Worm (Caenorhabditis elegans) whole organism, L2 larva: Measurements from ENCODE around the gene Y102A5C.36.
"Not testable (repeated sequence)": the region's sequence is repeated elsewhere in the genome, so short reads cannot be mapped to it uniquely, and the experiment has no call there.

Experiments used
- F13H6.1 ChIP-seq: sonication (generic microtip); optimal IDR thresholded peaks from 2 replicates; lab custom pipeline; 2016; ENCODE audit warnings: missing genetic modification characterization, missing compliant biosample characterization
- blmp-1 ChIP-seq: sonication (generic microtip); optimal IDR thresholded peaks from 2 replicates; lab custom pipeline; 2017; ENCODE audit warnings: missing genetic modification characterization, mild to moderate bottlenecking, missing compliant biosample characterization, antibody characterized with exemption, moderate library complexity; ENCODE audit not compliant: insufficient read depth
- nhr-12 ChIP-seq: fragments of 150-350 bp; optimal IDR thresholded peaks from 2 replicates; lab custom pipeline; 2014; ENCODE audit warnings: missing biosample characterization, missing genetic modification characterization
- snpc-4 ChIP-seq: fragments of 150-350 bp; optimal IDR thresholded peaks from 2 replicates; lab custom pipeline; 2014; ENCODE audit warnings: missing biosample characterization, missing genetic modification characterization

ce11 chrV:16949609-16950008 is 22.4 kb upstream of the Y102A5C.36 start, which contains the start of gene fbxa-111:
- TF ChIP-seq snpc-4, nhr-12, F13H6.1, blmp-1 (tag; lab: Kevin White, UChicago): not testable (repeated sequence)
